Worm (Caenorhabditis elegans) whole organism, young adult: ENCODE results near the gene adm-2.

Source experiments
- K11D2.4 ChIP-seq: fragments of 200-800 bp; sonication (Bioruptor generic); IDR thresholded peaks from 2 replicates; pipeline ENCODE4 v1.3.6; 2022; ENCODE audit warnings: missing genetic modification reagents, missing genetic modification characterization, missing compliant biosample characterization
- ama-1 ChIP-seq, 3 experiments: fragments of 150-350 bp in 1 of 3; sonication (generic microtip) in 2 of 3; optimal IDR thresholded peaks; 2 replicates each; lab custom pipeline; 2014 to 2018; ENCODE audit warnings: missing biosample characterization in 2 of 3, missing genetic modification characterization in 2 of 3, missing genetic modification reagents in 2 of 3
- athp-1 ChIP-seq: sonication (generic microtip); optimal IDR thresholded peaks from 2 replicates; lab custom pipeline; 2017; ENCODE audit warnings: mild to moderate bottlenecking, missing genetic modification characterization, missing compliant biosample characterization
- ceh-40 ChIP-seq: fragments of 200-800 bp; sonication (Bioruptor generic); IDR thresholded peaks from 2 replicates; pipeline ENCODE4 v1.3.6; 2022; ENCODE audit warnings: missing genetic modification characterization, missing compliant biosample characterization
- hlh-26 ChIP-seq: fragments of 200-800 bp; sonication (Bioruptor generic); conservative IDR thresholded peaks from 2 replicates; pipeline ENCODE4 v1.3.6; 2022; ENCODE audit warnings: missing genetic modification reagents, missing genetic modification characterization, missing compliant biosample characterization
- lag-1 ChIP-seq: fragments of 200-800 bp; sonication (Bioruptor generic); IDR thresholded peaks from 2 replicates; pipeline ENCODE4 v1.3.6; 2022; ENCODE audit warnings: missing genetic modification reagents, missing genetic modification characterization, missing compliant biosample characterization
- lin-35 ChIP-seq, 3 experiments: fragments of 150-350 bp in 2 of 3; sonication (generic microtip) in 1 of 3; optimal IDR thresholded peaks; 2 replicates each; lab custom pipeline; 2014 to 2018; ENCODE audit warnings: missing biosample characterization in 3 of 3, missing genetic modification characterization in 3 of 3, missing genetic modification reagents in 3 of 3
- madf-3 ChIP-seq: fragments of 200-800 bp; sonication (Bioruptor generic); IDR thresholded peaks from 2 replicates; pipeline ENCODE4 v1.3.6; 2022; ENCODE audit warnings: missing genetic modification reagents, missing genetic modification characterization, missing compliant biosample characterization
- nfya-1 ChIP-seq: sonication (generic microtip); optimal IDR thresholded peaks from 2 replicates; lab custom pipeline; 2017; ENCODE audit warnings: antibody characterized with exemption, missing compliant biosample characterization, missing genetic modification characterization, borderline replicate concordance; ENCODE audit not compliant: insufficient read depth
- snpc-4 ChIP-seq, 5 experiments: fragments of 150-350 bp in 1 of 5; sonication (generic microtip) in 4 of 5; optimal IDR thresholded peaks; 2 replicates each; lab custom pipeline; 2014 to 2018; ENCODE audit warnings: missing genetic modification characterization in 5 of 5, missing biosample characterization in 3 of 5, antibody characterized with exemption in 2 of 5, mild to moderate bottlenecking in 2 of 5, missing compliant biosample characterization in 2 of 5, missing genotype in 2 of 5, moderate library complexity in 2 of 5, missing genetic modification reagents in 1 of 5
- unc-62 ChIP-seq: fragments of 150-350 bp; optimal IDR thresholded peaks from 2 replicates; lab custom pipeline; 2014; ENCODE audit warnings: missing biosample characterization, missing genetic modification reagents, missing genetic modification characterization
- ztf-3 ChIP-seq: fragments of 200-800 bp; sonication (Bioruptor generic); optimal IDR thresholded peaks from 2 replicates; lab custom pipeline; 2018; ENCODE audit warnings: mild to moderate bottlenecking, missing genetic modification characterization, missing compliant biosample characterization

DNA sequence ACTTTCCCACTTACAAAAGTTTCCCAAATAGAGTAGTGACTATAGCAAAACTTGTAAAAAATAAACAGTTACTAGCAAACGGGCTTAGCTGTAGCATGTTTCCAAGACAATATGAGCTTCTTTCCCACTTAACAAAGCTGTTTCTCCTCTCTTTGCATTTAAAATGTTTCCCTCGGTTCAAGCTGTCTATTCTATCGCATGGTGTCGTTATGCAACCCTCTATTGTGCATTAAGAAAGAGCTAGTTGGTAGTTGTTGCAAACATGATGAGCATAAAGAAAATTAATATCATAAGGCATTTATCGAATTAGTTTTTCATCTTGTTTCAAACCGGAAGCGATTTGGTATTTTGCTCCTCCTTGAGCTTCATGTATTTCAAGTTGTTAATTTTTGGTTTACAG lies 35.1 kb downstream of the adm-2 start, which contains the start of gene poml-1:
- TF ChIP-seq K11D2.4 (GFP tag; lab: Robert Waterston, UW) (no peak), lag-1 (no peak), athp-1 (tag; lab: Kevin White, UChicago) (no peak), ceh-40 (GFP tag; lab: Robert Waterston, UW) (no peak), ama-1 (optimal IDR thresholded peaks at IDR 0.05; lab: Kevin White, UChicago) (no peak), ama-1 (GFP tag; optimal IDR thresholded peaks at IDR 0.05; lab: Kevin White, UChicago) (no peak), nfya-1 (tag; lab: Kevin White, UChicago) (no peak), lin-35 (GFP tag; optimal IDR thresholded peaks at IDR 0.05; lab: Kevin White, UChicago) (no peak), snpc-4 (GFP tag; optimal IDR thresholded peaks at IDR 0.05; lab: Kevin White, UChicago) (no peak), snpc-4 (tag; optimal IDR thresholded peaks at IDR 0.05; lab: Kevin White, UChicago) (no peak), hlh-26 (GFP tag; lab: Robert Waterston, UW) (no peak), ztf-3 (GFP tag; lab: Kevin White, UChicago) (no peak), madf-3 (GFP tag; lab: Robert Waterston, UW) (no peak), unc-62 (GFP tag; lab: Kevin White, UChicago) (no peak)
